Fruit fly (Drosophila melanogaster): ENCODE data around the gene Myo31DF.

DNA sequence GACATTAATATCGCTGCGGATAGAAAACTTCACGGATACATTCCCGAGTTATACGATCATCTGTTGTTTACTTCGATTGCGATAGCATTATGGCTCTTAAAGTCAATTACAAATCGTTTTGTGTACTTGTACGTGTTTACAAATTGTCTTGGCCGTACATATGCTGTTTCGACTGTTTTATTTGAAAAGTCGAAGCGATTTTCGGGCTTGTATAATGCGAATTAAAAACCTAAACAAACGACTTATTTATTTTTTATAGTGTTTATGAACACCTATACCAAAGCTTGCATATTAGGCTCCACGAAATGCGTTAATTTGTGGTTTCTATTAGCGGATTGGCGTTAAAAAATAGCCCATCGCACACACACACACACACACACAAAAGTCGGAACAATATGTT lies 34.3 kb downstream of the Myo31DF start:
- no peak for TF ChIP-seq Pif1B (GFP tag; optimal IDR thresholded peaks at IDR 0.05)
- TF ChIP-seq D1 (tag; optimal IDR thresholded peaks at IDR 0.05) = no peak
- no peak for TF ChIP-seq Ets98B (GFP tag; IDR thresholded peaks at IDR 0.05)
- no peak for TF ChIP-seq CG13204 (GFP tag; optimal IDR thresholded peaks at IDR 0.05)
- TF ChIP-seq Pif1A (GFP tag; optimal IDR thresholded peaks at IDR 0.05) = no peak
- no peak for TF ChIP-seq CG12605 (GFP tag; IDR thresholded peaks at IDR 0.05)
- TF ChIP-seq CG17806 (tag; optimal IDR thresholded peaks at IDR 0.05) = no peak
- TF ChIP-seq CG9948 (tag; optimal IDR thresholded peaks at IDR 0.05) = no peak
- no peak for TF ChIP-seq gl (tag; optimal IDR thresholded peaks at IDR 0.05)
- no peak for TF ChIP-seq Snoo (tag; optimal IDR thresholded peaks at IDR 0.05)
- TF ChIP-seq CG32121 (GFP tag; IDR thresholded peaks at IDR 0.05) = no peak
- no peak for TF ChIP-seq CG34367 (tag; optimal IDR thresholded peaks at IDR 0.05)
